Fruit fly (Drosophila melanogaster): ENCODE results near the gene CG13251.

- TF ChIP-seq Sox14 (GFP tag; optimal IDR thresholded peaks at IDR 0.05) = no peak
- TF ChIP-seq achi (GFP tag; optimal IDR thresholded peaks at IDR 0.05) = peak; percentile 32
- no peak for TF ChIP-seq CG7368 (GFP tag; optimal IDR thresholded peaks at IDR 0.05)
- TF ChIP-seq net (GFP tag; optimal IDR thresholded peaks at IDR 0.05) = no peak
- TF ChIP-seq CG9139 (GFP tag; optimal IDR thresholded peaks at IDR 0.05) = no peak
- TF ChIP-seq CG10631 (GFP tag; optimal IDR thresholded peaks at IDR 0.05) = peak; percentile 29
- no peak for TF ChIP-seq Lpt (GFP tag; optimal IDR thresholded peaks at IDR 0.05)
These were observed 34.4 kb upstream of the CG13251 start for dm6 chr3L:20602634-20603033.
